Worm (Caenorhabditis elegans) whole organism, midembryonic: Measurements from ENCODE around the gene F40G9.19.
A peak's percentile ranks its signal among the peaks of the same experiment; 100 is the strongest.

Experiments
- T22C8.4 ChIP-seq: fragments of 200-800 bp; sonication (Bioruptor generic); IDR thresholded peaks from 2 replicates; pipeline ENCODE4 v1.3.6; 2022; ENCODE audit warnings: missing genetic modification characterization, missing compliant biosample characterization
- cog-1 ChIP-seq: sonication (generic microtip); optimal IDR thresholded peaks from 2 replicates; lab custom pipeline; 2016; ENCODE audit warnings: missing genetic modification characterization, missing compliant biosample characterization
- flt-1 ChIP-seq: fragments of 200-800 bp; sonication (Bioruptor generic); IDR thresholded peaks from 2 replicates; pipeline ENCODE4 v1.3.6; 2022; ENCODE audit warnings: missing genetic modification characterization, missing compliant biosample characterization
- klf-2 ChIP-seq: fragments of 200-800 bp; sonication (Bioruptor generic); conservative IDR thresholded peaks from 2 replicates; pipeline ENCODE4 v1.3.6; 2022; ENCODE audit warnings: missing genetic modification reagents, missing genetic modification characterization, missing compliant biosample characterization
- med-1 ChIP-seq: sonication (generic microtip); optimal IDR thresholded peaks from 2 replicates; lab custom pipeline; 2017; ENCODE audit warnings: missing genetic modification characterization, mild to moderate bottlenecking, missing compliant biosample characterization, antibody characterized with exemption, missing genetic modification reagents; ENCODE audit not compliant: insufficient read depth
- ref-1 ChIP-seq: fragments of 200-800 bp; sonication (Bioruptor generic); conservative IDR thresholded peaks from 2 replicates; pipeline ENCODE4 v1.3.6; 2022; ENCODE audit warnings: missing genetic modification reagents, missing genetic modification characterization, missing compliant biosample characterization
- tab-1 ChIP-seq: fragments of 200-800 bp; sonication (Bioruptor generic); IDR thresholded peaks from 2 replicates; pipeline ENCODE4 v1.3.6; 2022; ENCODE audit warnings: missing genetic modification characterization, missing compliant biosample characterization
- ztf-23 ChIP-seq: fragments of 200-800 bp; sonication (Bioruptor generic); IDR thresholded peaks from 2 replicates; pipeline ENCODE4 v1.3.6; 2022; ENCODE audit warnings: missing genetic modification reagents, missing genetic modification characterization, missing compliant biosample characterization
- ztf-29 ChIP-seq: fragments of 200-800 bp; sonication (Bioruptor generic); IDR thresholded peaks from 2 replicates; pipeline ENCODE4 v1.3.6; 2022; ENCODE audit warnings: missing genetic modification reagents, missing genetic modification characterization, missing compliant biosample characterization

F40G9.19 gene

ce11 chrIII:173501-173900, at the start of gene F40G9.19:
F40G9.19 (plus strand) TSS chrIII:173801.
- no peak for TF ChIP-seq ztf-29
- no peak for TF ChIP-seq klf-2
- TF ChIP-seq med-1 (GFP tag; lab: Kevin White, UChicago): no peak
- no peak for TF ChIP-seq T22C8.4 (GFP tag; lab: Robert Waterston, UW)
- TF ChIP-seq cog-1 (tag; lab: Kevin White, UChicago): no peak

DNA sequence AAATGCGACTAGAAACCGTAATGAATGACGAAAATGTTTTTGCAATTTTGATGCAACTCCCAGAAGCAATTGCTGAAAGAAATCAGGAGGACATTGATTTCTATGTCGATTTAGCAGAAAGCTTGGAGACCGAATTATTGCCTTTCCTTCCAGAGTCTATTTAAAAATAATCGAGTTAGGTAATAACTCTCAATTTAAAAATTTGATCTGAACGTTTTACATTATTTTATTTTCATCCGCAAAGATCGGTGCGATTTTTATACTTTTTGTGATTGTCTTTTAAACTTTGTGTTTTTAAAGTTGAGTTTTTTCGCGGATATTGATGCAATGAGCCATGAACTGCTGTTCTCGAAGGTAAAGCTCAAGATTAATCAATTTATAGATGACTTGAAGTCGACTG, 49.1 kb upstream of the F40G9.19 start, which contains the start of gene pals-23:
Gene pals-23 (plus strand): TSS at position 301 of the 400 bp plus-strand sequence.
- TF ChIP-seq flt-1 (no peak), ref-1 (GFP tag; lab: Robert Waterston, UW) (no peak), ztf-23 (GFP tag; lab: Robert Waterston, UW) (no peak)

- TF ChIP-seq med-1 (GFP tag; lab: Kevin White, UChicago): no peak
- no peak for TF ChIP-seq T22C8.4 (GFP tag; lab: Robert Waterston, UW)
- no peak for TF ChIP-seq ref-1 (GFP tag; lab: Robert Waterston, UW)
- TF ChIP-seq tab-1: no peak
- no peak for TF ChIP-seq klf-2
- no peak for TF ChIP-seq ztf-23 (GFP tag; lab: Robert Waterston, UW)
These were observed 43.0 kb upstream of the F40G9.19 start, which contains the start of the genes nhr-280 and C29F9.2 for ce11 chrIII:130650-131049. nhr-280 (minus strand) TSS chrIII:130750. C29F9.2 (plus strand) TSS chrIII:130947.

- TF ChIP-seq ztf-23 (GFP tag; lab: Robert Waterston, UW): no peak
- peak; percentile 5 for TF ChIP-seq cog-1 (tag; lab: Kevin White, UChicago)
These were observed 42.0 kb upstream of the F40G9.19 start for ce11 chrIII:131627-132026.

DNA sequence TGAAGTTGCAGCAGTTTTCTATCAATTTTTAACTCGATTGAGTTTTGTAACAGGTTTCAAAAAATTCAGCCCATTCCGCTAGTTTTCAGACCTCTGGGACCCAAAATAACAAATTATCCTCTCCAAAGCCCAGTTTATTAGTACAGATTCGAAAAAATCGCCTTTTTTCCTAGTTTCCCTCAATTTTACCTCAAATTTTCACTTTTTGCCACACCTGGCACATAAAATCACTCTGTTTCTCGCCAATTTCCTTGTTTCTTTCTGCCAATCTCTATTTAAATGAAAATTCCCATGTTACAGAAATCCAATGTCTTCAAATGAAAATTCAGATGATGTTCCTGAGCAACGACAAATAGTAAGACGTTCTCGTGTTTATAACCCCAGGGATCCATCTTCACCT, 41.5 kb upstream of the F40G9.19 start, which contains the start of gene pals-22:
Gene pals-22 (plus strand): TSS at position 301 of the 400 bp plus-strand sequence.
- TF ChIP-seq med-1 (GFP tag; lab: Kevin White, UChicago) (no peak), ref-1 (GFP tag; lab: Robert Waterston, UW) (no peak), T22C8.4 (GFP tag; lab: Robert Waterston, UW) (no peak), ztf-29 (no peak)

- TF ChIP-seq ztf-23 (GFP tag; lab: Robert Waterston, UW): no peak
- TF ChIP-seq flt-1: no peak
- no peak for TF ChIP-seq tab-1
- no peak for TF ChIP-seq ref-1 (GFP tag; lab: Robert Waterston, UW)
- TF ChIP-seq T22C8.4 (GFP tag; lab: Robert Waterston, UW): no peak
- no peak for TF ChIP-seq cog-1 (tag; lab: Kevin White, UChicago)
- no peak for TF ChIP-seq med-1 (GFP tag; lab: Kevin White, UChicago)
- TF ChIP-seq klf-2: no peak
- TF ChIP-seq ztf-29: no peak
These were observed 39.4 kb upstream of the F40G9.19 start, which contains the start of gene pals-25 for ce11 chrIII:134194-134593. pals-25 (plus strand) TSS chrIII:134494.

DNA sequence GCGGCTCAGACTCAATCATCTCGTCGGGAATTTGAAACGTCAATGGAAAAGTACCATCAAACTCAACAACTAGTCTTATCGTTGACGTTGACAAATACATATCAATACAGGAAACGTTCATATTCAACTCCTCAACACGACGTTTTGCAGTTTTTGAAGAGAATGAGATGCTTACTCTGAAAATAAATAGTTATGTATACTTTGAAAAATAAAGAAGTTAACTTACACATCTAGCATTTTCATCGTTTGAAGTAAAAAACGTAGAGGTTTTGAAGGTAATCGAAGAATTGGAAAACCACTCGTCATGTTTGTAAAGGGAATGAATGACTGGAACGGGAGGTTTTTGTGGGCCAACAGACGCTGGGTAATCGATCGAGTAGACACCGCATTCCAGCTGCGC, 32.7 kb upstream of the F40G9.19 start, which contains the start of gene fbxb-81:
Gene fbxb-81 (minus strand): TSS at position 314 of the 400 bp plus-strand sequence.
- TF ChIP-seq T22C8.4 (GFP tag; lab: Robert Waterston, UW): no peak
- TF ChIP-seq flt-1: no peak
- no peak for TF ChIP-seq med-1 (GFP tag; lab: Kevin White, UChicago)
- TF ChIP-seq ztf-29: no peak
- TF ChIP-seq tab-1: no peak
- no peak for TF ChIP-seq ref-1 (GFP tag; lab: Robert Waterston, UW)
- TF ChIP-seq cog-1 (tag; lab: Kevin White, UChicago): no peak
- TF ChIP-seq ztf-23 (GFP tag; lab: Robert Waterston, UW): no peak
- no peak for TF ChIP-seq klf-2

ce11 chrIII:143121-143520, 30.5 kb upstream of the F40G9.19 start, which contains the start of gene fbxb-82:
fbxb-82 (minus strand) TSS chrIII:143221.
- TF ChIP-seq ref-1 (GFP tag; lab: Robert Waterston, UW): no peak
- TF ChIP-seq klf-2: no peak
- TF ChIP-seq flt-1: no peak
- TF ChIP-seq cog-1 (tag; lab: Kevin White, UChicago): no peak
- no peak for TF ChIP-seq ztf-29

ce11 chrIII:145078-145477, 28.5 kb upstream of the F40G9.19 start, which contains the start of the genes T17A3.12 and fbxb-83:
T17A3.12 (minus strand) TSS chrIII:145178.
fbxb-83 (minus strand) TSS chrIII:145211.
- TF ChIP-seq flt-1: no peak
- TF ChIP-seq med-1 (GFP tag; lab: Kevin White, UChicago): no peak
- no peak for TF ChIP-seq klf-2
- no peak for TF ChIP-seq ztf-23 (GFP tag; lab: Robert Waterston, UW)
- no peak for TF ChIP-seq cog-1 (tag; lab: Kevin White, UChicago)

ce11 chrIII:146369-146768, 27.2 kb upstream of the F40G9.19 start, which contains the start of gene fbxb-84:
fbxb-84 (minus strand) TSS chrIII:146469.
- TF ChIP-seq cog-1 (tag; lab: Kevin White, UChicago): no peak
- no peak for TF ChIP-seq ztf-23 (GFP tag; lab: Robert Waterston, UW)
- TF ChIP-seq ztf-29: no peak
- no peak for TF ChIP-seq T22C8.4 (GFP tag; lab: Robert Waterston, UW)
- TF ChIP-seq ref-1 (GFP tag; lab: Robert Waterston, UW): no peak
- no peak for TF ChIP-seq tab-1
- TF ChIP-seq klf-2: no peak
- TF ChIP-seq flt-1: no peak
- no peak for TF ChIP-seq med-1 (GFP tag; lab: Kevin White, UChicago)

- TF ChIP-seq flt-1: no peak
- no peak for TF ChIP-seq ztf-29
- no peak for TF ChIP-seq ref-1 (GFP tag; lab: Robert Waterston, UW)
These were observed 26.0 kb upstream of the F40G9.19 start, which contains the start of gene sqst-5 for ce11 chrIII:147570-148076. sqst-5 (minus strand) TSS chrIII:147620.
